Worm (Caenorhabditis elegans) whole organism, L4/young adult: ENCODE results near the gene vha-1.

Experiments
- W03F9.2 ChIP-seq: fragments of 150-350 bp; optimal IDR thresholded peaks from 2 replicates; lab custom pipeline; 2014; ENCODE audit warnings: missing biosample characterization, missing genetic modification characterization
- him-1 ChIP-seq: sonication (generic microtip); optimal IDR thresholded peaks from 2 replicates; lab custom pipeline; 2016; ENCODE audit warnings: missing genotype, missing genetic modification reagents, missing genetic modification characterization, missing compliant biosample characterization

ce11 chrIII:9744525-9744924, 36.5 kb upstream of the vha-1 start:
- no peak for TF ChIP-seq him-1 (tag; lab: Kevin White, UChicago)
- no peak for TF ChIP-seq W03F9.2 (tag; lab: Kevin White, UChicago)
